Fruit fly (Drosophila melanogaster) whole organism, embryonic: ENCODE data around the gene CG13898.
A peak's percentile ranks its signal among the peaks of the same experiment; 100 is the strongest.

Source experiments
- CG10267 ChIP-seq: fragments of 200-800 bp; sonication (Bioruptor generic); optimal IDR thresholded peaks from 2 replicates; lab custom pipeline; 2018; ENCODE audit warnings: missing biosample characterization, mild to moderate bottlenecking, missing genetic modification characterization, moderate library complexity
- CG10462 ChIP-seq: fragments of 200-800 bp; sonication (Bioruptor generic); optimal IDR thresholded peaks from 2 replicates; lab custom pipeline; 2016; ENCODE audit warnings: missing biosample characterization, missing genetic modification characterization
- CG10654 ChIP-seq: fragments of 200-800 bp; sonication (Bioruptor generic); optimal IDR thresholded peaks from 2 replicates; lab custom pipeline; 2016; ENCODE audit warnings: missing biosample characterization, missing genetic modification characterization
- CG11085 ChIP-seq: fragments of 200-800 bp; sonication (Bioruptor generic); IDR thresholded peaks from 2 replicates; pipeline ENCODE4 v1.3.6; 2022; ENCODE audit warnings: missing biosample characterization, missing genetic modification characterization
- CG11695 ChIP-seq: fragments of 200-800 bp; sonication (Bioruptor generic); IDR thresholded peaks from 3 replicates; pipeline ENCODE4 v1.3.6; 2022; ENCODE audit warnings: missing biosample characterization, missing genetic modification characterization
- CG12104 ChIP-seq: fragments of 200-800 bp; sonication (Bioruptor generic); optimal IDR thresholded peaks from 3 replicates; lab custom pipeline; 2016; ENCODE audit warnings: missing biosample characterization, missing genetic modification characterization
- CG13894 ChIP-seq: fragments of 200-800 bp; sonication (Bioruptor generic); optimal IDR thresholded peaks from 3 replicates; lab custom pipeline; 2018; ENCODE audit warnings: missing biosample characterization, mild to moderate bottlenecking, missing genetic modification characterization, moderate library complexity
- CG14710 ChIP-seq: fragments of 200-800 bp; sonication (Bioruptor generic); optimal IDR thresholded peaks from 3 replicates; lab custom pipeline; 2019; ENCODE audit warnings: missing biosample characterization, mild to moderate bottlenecking, missing genetic modification characterization, moderate library complexity
- CG15011 ChIP-seq: fragments of 200-800 bp; sonication (Bioruptor generic); optimal IDR thresholded peaks from 3 replicates; lab custom pipeline; 2018; ENCODE audit warnings: missing biosample characterization, mild to moderate bottlenecking, missing genetic modification characterization
- CG15269 ChIP-seq: fragments of 200-800 bp; sonication (Bioruptor generic); optimal IDR thresholded peaks from 2 replicates; lab custom pipeline; 2018; ENCODE audit warnings: missing biosample characterization, mild to moderate bottlenecking, missing genetic modification characterization, moderate library complexity
- CG15479 ChIP-seq: fragments of 200-800 bp; sonication (Bioruptor generic); optimal IDR thresholded peaks from 3 replicates; lab custom pipeline; 2019; ENCODE audit warnings: missing biosample characterization, mild to moderate bottlenecking, missing genetic modification characterization, moderate library complexity
- CG16815 ChIP-seq: fragments of 200-800 bp; sonication (Bioruptor generic); optimal IDR thresholded peaks from 3 replicates; lab custom pipeline; 2017; ENCODE audit warnings: missing biosample characterization, mild to moderate bottlenecking, missing genetic modification characterization
- CG17361 ChIP-seq: fragments of 200-800 bp; sonication (Bioruptor generic); IDR thresholded peaks from 3 replicates; pipeline ENCODE4 v1.3.6; 2022; ENCODE audit warnings: missing biosample characterization, missing genetic modification characterization
- CG18619 ChIP-seq: fragments of 200-800 bp; sonication (Bioruptor generic); optimal IDR thresholded peaks from 3 replicates; lab custom pipeline; 2017; ENCODE audit warnings: missing biosample characterization, mild to moderate bottlenecking, missing genetic modification characterization
- CG2712 ChIP-seq: fragments of 200-800 bp; optimal IDR thresholded peaks from 3 replicates; lab custom pipeline; 2019; ENCODE audit warnings: missing biosample characterization, mild to moderate bottlenecking, missing genetic modification characterization, moderate library complexity
- CG32767 ChIP-seq: fragments of 200-800 bp; sonication (Bioruptor generic); IDR thresholded peaks from 2 replicates; pipeline ENCODE4 v1.3.6; 2022; ENCODE audit warnings: missing biosample characterization, missing genetic modification characterization
- CG34422 ChIP-seq: fragments of 200-800 bp; sonication (Bioruptor generic); IDR thresholded peaks from 3 replicates; pipeline ENCODE4 v1.3.6; 2022; ENCODE audit warnings: missing biosample characterization, missing genetic modification characterization
- CG3847 ChIP-seq: fragments of 200-800 bp; sonication (Bioruptor generic); IDR thresholded peaks from 2 replicates; pipeline ENCODE4 v1.3.6; 2022; ENCODE audit warnings: missing biosample characterization, missing genetic modification characterization
- CG5245 ChIP-seq: fragments of 200-800 bp; sonication (Bioruptor generic); optimal IDR thresholded peaks from 3 replicates; lab custom pipeline; 2016; ENCODE audit warnings: missing biosample characterization, missing genetic modification characterization
- CG9215 ChIP-seq: fragments of 200-800 bp; sonication (Bioruptor generic); IDR thresholded peaks from 2 replicates; pipeline ENCODE4 v1.3.6; 2022; ENCODE audit warnings: missing biosample characterization, missing genetic modification characterization
- CoRest ChIP-seq: fragments of 200-800 bp; sonication (Bioruptor generic); optimal IDR thresholded peaks from 3 replicates; lab custom pipeline; 2018; ENCODE audit warnings: missing biosample characterization, mild to moderate bottlenecking, missing genetic modification characterization, moderate library complexity
- Dfd ChIP-seq, 2 experiments: fragments of >200 bp; optimal IDR thresholded peaks; 2 replicates each; lab custom pipeline; 2017; ENCODE audit warnings: missing biosample characterization in 2 of 2, missing genetic modification characterization in 2 of 2
- Drgx ChIP-seq: fragments of 200-800 bp; sonication (Bioruptor generic); IDR thresholded peaks from 2 replicates; pipeline ENCODE4 v1.3.6; 2022; ENCODE audit warnings: missing biosample characterization, missing genetic modification characterization
- ERR ChIP-seq: fragments of 200-800 bp; sonication (Bioruptor generic); optimal IDR thresholded peaks from 2 replicates; lab custom pipeline; 2016; ENCODE audit warnings: missing biosample characterization, missing genetic modification characterization
- Fer3 ChIP-seq: fragments of 200-800 bp; sonication (Bioruptor generic); optimal IDR thresholded peaks from 2 replicates; lab custom pipeline; 2018; ENCODE audit warnings: missing biosample characterization, mild to moderate bottlenecking, missing genetic modification characterization, moderate library complexity
- H2.0 ChIP-seq: fragments of 200-800 bp; sonication (Bioruptor generic); IDR thresholded peaks from 2 replicates; pipeline ENCODE4 v1.3.6; 2022; ENCODE audit warnings: missing biosample characterization, missing genetic modification characterization
- Jarid2 ChIP-seq: fragments of 200-800 bp; sonication (Bioruptor generic); optimal IDR thresholded peaks from 3 replicates; lab custom pipeline; 2017; ENCODE audit warnings: mild to moderate bottlenecking, missing biosample characterization, missing genetic modification reagents, missing genetic modification characterization
- Max ChIP-seq: fragments of 200-800 bp; sonication (Bioruptor generic); optimal IDR thresholded peaks from 2 replicates; lab custom pipeline; 2016; ENCODE audit warnings: missing biosample characterization, mild to moderate bottlenecking, missing genetic modification characterization
- Oaz ChIP-seq: fragments of 200-800 bp; sonication (Bioruptor generic); IDR thresholded peaks from 2 replicates; pipeline ENCODE4 v1.3.6; 2022; ENCODE audit warnings: missing biosample characterization, missing genetic modification characterization
- Rfx ChIP-seq: fragments of 200-800 bp; sonication (Bioruptor generic); IDR thresholded peaks from 2 replicates; pipeline ENCODE4 v1.3.6; 2022; ENCODE audit warnings: missing biosample characterization, missing genetic modification characterization
- Tbp ChIP-seq: fragments of >200 bp; optimal IDR thresholded peaks from 2 replicates; lab custom pipeline; 2018; ENCODE audit warnings: missing biosample characterization, missing genetic modification characterization
- al ChIP-seq: fragments of 200-800 bp; sonication (Bioruptor generic); IDR thresholded peaks from 2 replicates; pipeline ENCODE4 v1.3.6; 2022; ENCODE audit warnings: missing biosample characterization, missing genetic modification characterization
- cato ChIP-seq: fragments of 200-800 bp; sonication (Bioruptor generic); optimal IDR thresholded peaks from 2 replicates; lab custom pipeline; 2016; ENCODE audit warnings: missing biosample characterization, missing genetic modification characterization, borderline replicate concordance
- caup ChIP-seq: fragments of 200-800 bp; sonication (Bioruptor generic); optimal IDR thresholded peaks from 3 replicates; lab custom pipeline; 2017; ENCODE audit warnings: missing biosample characterization, mild to moderate bottlenecking, missing genetic modification characterization, moderate library complexity; ENCODE audit not compliant: severe bottlenecking
- chm ChIP-seq: fragments of 200-800 bp; sonication (Bioruptor generic); IDR thresholded peaks from 2 replicates; pipeline ENCODE4 v1.3.6; 2022; ENCODE audit warnings: missing biosample characterization, missing genetic modification characterization
- disco-r ChIP-seq: fragments of 200-800 bp; sonication (Bioruptor generic); optimal IDR thresholded peaks from 2 replicates; lab custom pipeline; 2016; ENCODE audit warnings: missing biosample characterization, missing genetic modification characterization
- hb ChIP-seq: fragments of 200-800 bp; sonication (Bioruptor generic); IDR thresholded peaks from 3 replicates; pipeline ENCODE4 v1.3.6; 2022; ENCODE audit warnings: missing biosample characterization, missing genetic modification characterization; ENCODE audit not compliant: partially characterized antibody
- lola ChIP-seq, 3 experiments: fragments of >200 bp in 2 of 3; fragments of 200-800 bp in 1 of 3; sonication (Bioruptor generic) in 1 of 3; optimal IDR thresholded peaks; 2 replicates each; lab custom pipeline; 2017 to 2019; ENCODE audit warnings: missing biosample characterization in 3 of 3, missing genetic modification characterization in 3 of 3, mild to moderate bottlenecking in 1 of 3, moderate library complexity in 1 of 3
- mld ChIP-seq: fragments of 200-800 bp; sonication (Bioruptor generic); IDR thresholded peaks from 3 replicates; pipeline ENCODE4 v1.3.6; 2022; ENCODE audit warnings: missing biosample characterization, missing genetic modification characterization; ENCODE audit not compliant: partially characterized antibody
- nmo ChIP-seq: fragments of 200-800 bp; sonication (Bioruptor generic); optimal IDR thresholded peaks from 2 replicates; lab custom pipeline; 2018; ENCODE audit warnings: missing biosample characterization, mild to moderate bottlenecking, missing genetic modification characterization, moderate library complexity
- otp ChIP-seq: fragments of 200-800 bp; sonication (Bioruptor generic); IDR thresholded peaks from 3 replicates; pipeline ENCODE4, ENCODE4 v1.3.6; 2022; ENCODE audit warnings: missing biosample characterization, missing genetic modification characterization
- pan ChIP-seq, 4 experiments: fragments of >200 bp in 3 of 4; fragments of 200-800 bp in 1 of 4; sonication (Bioruptor generic) in 1 of 4; optimal IDR thresholded peaks in 3 of 4; IDR thresholded peaks in 1 of 4; 2 replicates each; pipeline versions ENCODE4 v1.3.6 to Lab custom; 2017 to 2022; ENCODE audit warnings: missing biosample characterization in 2 of 4, missing genetic modification characterization in 2 of 4, mixed read lengths in 1 of 4
- peb ChIP-seq: fragments of 200-800 bp; sonication (Bioruptor generic); IDR thresholded peaks from 2 replicates; pipeline ENCODE4 v1.3.6; 2022; ENCODE audit warnings: missing biosample characterization, missing genetic modification characterization
- pros ChIP-seq: fragments of 200-800 bp; sonication (Bioruptor generic); optimal IDR thresholded peaks from 3 replicates; lab custom pipeline; 2019; ENCODE audit warnings: missing biosample characterization, mild to moderate bottlenecking, missing genetic modification characterization, moderate library complexity
- schlank ChIP-seq: fragments of 200-800 bp; sonication (Bioruptor generic); optimal IDR thresholded peaks from 2 replicates; lab custom pipeline; 2018; ENCODE audit warnings: missing biosample characterization, mild to moderate bottlenecking, missing genetic modification characterization
- sens-2 ChIP-seq: fragments of 200-800 bp; sonication (Bioruptor generic); IDR thresholded peaks from 2 replicates; pipeline ENCODE4 v1.3.6; 2022; ENCODE audit warnings: missing biosample characterization, missing genetic modification characterization
- sna ChIP-seq: fragments of 200-800 bp; sonication (Bioruptor generic); IDR thresholded peaks from 2 replicates; pipeline ENCODE4 v1.3.6; 2022; ENCODE audit warnings: missing biosample characterization, missing genetic modification characterization; ENCODE audit not compliant: partially characterized antibody
- yki ChIP-seq: fragments of >200 bp; optimal IDR thresholded peaks from 3 replicates; lab custom pipeline; 2018
- zen2 ChIP-seq: fragments of 200-800 bp; sonication (Bioruptor generic); IDR thresholded peaks from 3 replicates; pipeline ENCODE4 v1.3.6; 2022; ENCODE audit warnings: missing biosample characterization, missing genetic modification characterization; ENCODE audit not compliant: partially characterized antibody

The CG13898 gene

DNA sequence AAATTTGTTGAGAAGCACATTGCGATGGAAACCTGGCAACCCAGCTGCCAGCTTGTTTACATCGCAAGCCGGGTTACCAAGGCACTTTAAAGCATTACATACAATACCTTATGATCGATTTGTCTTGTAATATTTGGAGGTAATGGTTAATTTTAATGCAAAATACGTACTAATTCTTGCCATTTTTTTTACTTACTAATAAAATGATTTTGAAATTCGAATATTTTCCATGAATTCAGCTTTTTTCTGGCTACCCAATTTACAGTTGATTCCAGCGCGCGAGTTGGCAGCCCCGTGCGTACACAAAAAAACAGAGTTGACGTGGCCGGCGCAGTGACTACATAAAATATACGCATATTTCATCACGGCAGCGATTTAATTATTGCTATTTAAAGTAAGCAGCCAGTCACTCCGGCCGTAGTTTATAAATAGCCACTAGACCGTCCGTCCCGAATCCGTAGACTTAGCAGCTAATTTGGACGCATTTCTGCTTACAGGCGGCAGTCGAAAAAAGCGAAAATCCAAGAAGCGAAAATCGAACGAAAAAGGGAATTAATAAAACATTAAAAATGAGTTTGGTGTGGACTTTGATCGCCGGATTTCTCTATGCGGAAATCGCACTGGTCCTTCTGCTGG lies 33.8 kb upstream of the CG13898 start, which contains the start of the genes CG13901 and CG13887 (continued):
- TF ChIP-seq sens-2 (GFP tag; lab: Robert Waterston, UW) (peak; percentile 55; the same call in 1 of the 2 replicates), Dfd (GFP tag; optimal IDR thresholded peaks at IDR 0.05; lab: Kevin White, UChicago) (no peak), CG18619 (GFP tag; lab: Kevin White, UChicago) (peak; percentile 84), pros (GFP tag; lab: Kevin White, UChicago) (peak; percentile 2), CG9215 (GFP tag; lab: Robert Waterston, UW) (peak; percentile 85), cato (GFP tag; lab: Kevin White, UChicago) (peak; percentile 84), otp (peak; percentile 50; the same call in 1 of the 3 replicates), Max (GFP tag; lab: Kevin White, UChicago) (peak; percentile 95), sna (GFP tag; lab: Robert Waterston, UW) (no peak), CG11085 (GFP tag; lab: Robert Waterston, UW) (peak; percentile 73), CG12104 (GFP tag; lab: Kevin White, UChicago) (peak; percentile 82), lola (GFP tag; optimal IDR thresholded peaks at IDR 0.05; lab: Kevin White, UChicago) (peak in 1 of 3 experiments; percentile 84), peb (GFP tag; lab: Robert Waterston, UW) (peak; percentile 65; the same call in 1 of the 2 replicates), CG15479 (GFP tag; lab: Kevin White, UChicago) (peak; percentile 40), Tbp (no peak), yki (lab: Kevin White, UChicago) (no peak), CG13894 (tag; lab: Kevin White, UChicago) (peak; percentile 91), al (GFP tag; lab: Robert Waterston, UW) (peak; percentile 83), CG10267 (peak; percentile 77), schlank (peak; percentile 81), CG5245 (peak; percentile 72), CG3847 (GFP tag; lab: Robert Waterston, UW) (peak; percentile 95), CG10654 (GFP tag; lab: Kevin White, UChicago) (peak; percentile 92), hb (GFP tag; lab: Robert Waterston, UW) (no peak), CG15011 (GFP tag; lab: Kevin White, UChicago) (no peak), CG15269 (tag; lab: Kevin White, UChicago) (peak; percentile 89), caup (GFP tag; lab: Kevin White, UChicago) (peak; percentile 86), Rfx (GFP tag; lab: Robert Waterston, UW) (peak; percentile 94), chm (GFP tag; lab: Robert Waterston, UW) (peak; percentile 84), Oaz (GFP tag; lab: Robert Waterston, UW) (peak; percentile 78), CG34422 (GFP tag; lab: Robert Waterston, UW) (peak; percentile 90), mld (GFP tag; lab: Robert Waterston, UW) (no peak), ERR (peak; percentile 78), Jarid2 (GFP tag; lab: Kevin White, UChicago) (no peak), CG17361 (GFP tag; lab: Robert Waterston, UW) (peak; percentile 91), pan (optimal IDR thresholded peaks at IDR 0.05; lab: Kevin White, UChicago) (no peak), pan (GFP tag; optimal IDR thresholded peaks at IDR 0.05 in 1 of 2, IDR thresholded peaks at IDR 0.05 in 1 of 2) (peak in 1 of 2 experiments; percentile 89), Fer3 (tag; lab: Kevin White, UChicago) (peak; percentile 90), disco-r (GFP tag; lab: Kevin White, UChicago) (peak; percentile 84), Drgx (GFP tag; lab: Robert Waterston, UW) (peak; percentile 83), CG2712 (tag; lab: Kevin White, UChicago) (peak; percentile 92), CG14710 (tag; lab: Kevin White, UChicago) (peak; percentile 94), CG16815 (GFP tag; lab: Kevin White, UChicago) (peak; percentile 87), zen2 (no peak), CoRest (peak; percentile 93), nmo (GFP tag; lab: Kevin White, UChicago) (peak; percentile 94), CG10462 (GFP tag; lab: Kevin White, UChicago) (peak; percentile 86), H2.0 (peak; percentile 84), CG32767 (GFP tag; lab: Robert Waterston, UW) (peak; percentile 79), CG11695 (GFP tag; lab: Robert Waterston, UW) (peak; percentile 84)
